Worm (Caenorhabditis elegans): ENCODE results near the gene R04A9.9.

DNA sequence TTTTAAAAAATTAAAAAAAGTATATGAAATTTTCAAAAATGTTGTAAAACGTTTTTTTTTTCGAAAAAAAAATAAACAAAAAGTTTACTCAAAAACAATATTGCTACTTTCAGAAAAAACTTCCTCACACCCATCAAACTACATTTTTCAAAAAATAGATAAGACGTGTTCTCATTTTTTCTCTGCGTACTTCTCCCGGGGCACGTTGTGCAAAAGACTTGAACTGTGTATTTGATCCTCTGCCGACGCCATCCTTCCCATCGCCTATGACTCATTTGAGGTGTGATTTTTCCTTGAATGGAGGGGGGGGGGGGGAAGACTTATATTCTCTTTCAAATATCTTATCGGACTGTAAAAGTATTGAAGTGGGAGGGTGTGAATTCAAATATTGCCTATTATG lies 48.0 kb upstream of the R04A9.9 start:
- TF ChIP-seq ceh-83 (GFP tag; optimal IDR thresholded peaks at IDR 0.05) (no peak), blmp-1 (tag; optimal IDR thresholded peaks at IDR 0.05) (no peak)
